Worm (Caenorhabditis elegans): Measurements from ENCODE around the gene Y102A11A.5.

DNA sequence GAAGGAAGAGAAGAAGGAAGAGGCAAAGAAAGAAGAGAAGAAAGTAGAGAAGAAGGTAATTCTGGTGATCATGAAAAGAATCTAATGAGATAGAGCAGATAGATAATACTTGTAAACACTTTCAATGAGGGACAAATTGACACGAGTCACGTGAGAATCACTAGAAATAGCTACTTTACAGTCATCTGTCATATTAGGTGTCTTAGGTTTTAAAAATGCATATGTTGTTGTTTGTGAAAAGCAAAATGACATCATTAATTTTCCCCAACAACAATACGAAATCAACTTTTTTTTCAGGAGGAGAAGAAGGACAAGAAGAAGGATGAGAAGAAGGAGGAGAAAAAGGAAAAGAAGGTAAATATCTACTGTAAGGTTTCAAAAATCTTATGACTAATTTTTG lies 43.8 kb upstream of the Y102A11A.5 start:
- TF ChIP-seq ceh-30 (tag; optimal IDR thresholded peaks at IDR 0.05) (no peak), ceh-9 (tag; optimal IDR thresholded peaks at IDR 0.05) (no peak), lin-11 (tag; optimal IDR thresholded peaks at IDR 0.05) (no peak), pros-1 (tag; optimal IDR thresholded peaks at IDR 0.05) (no peak), ttx-3 (tag; optimal IDR thresholded peaks at IDR 0.05) (no peak), tbx-7 (tag; optimal IDR thresholded peaks at IDR 0.05) (no peak), nfya-1 (tag; optimal IDR thresholded peaks at IDR 0.05) (no peak), hlh-13 (GFP tag; optimal IDR thresholded peaks at IDR 0.05) (no peak), pha-2 (tag; optimal IDR thresholded peaks at IDR 0.05) (no peak), nhr-11 (tag; optimal IDR thresholded peaks at IDR 0.05) (no peak), sox-4 (tag; optimal IDR thresholded peaks at IDR 0.05) (no peak), fkh-6 (tag; optimal IDR thresholded peaks at IDR 0.05) (no peak), mec-3 (tag; optimal IDR thresholded peaks at IDR 0.05; ENCODE audit: borderline replicate concordance) (no peak)
